ENCODE assay signal across 1 fruit fly cellular context in the genomic region with DNA sequence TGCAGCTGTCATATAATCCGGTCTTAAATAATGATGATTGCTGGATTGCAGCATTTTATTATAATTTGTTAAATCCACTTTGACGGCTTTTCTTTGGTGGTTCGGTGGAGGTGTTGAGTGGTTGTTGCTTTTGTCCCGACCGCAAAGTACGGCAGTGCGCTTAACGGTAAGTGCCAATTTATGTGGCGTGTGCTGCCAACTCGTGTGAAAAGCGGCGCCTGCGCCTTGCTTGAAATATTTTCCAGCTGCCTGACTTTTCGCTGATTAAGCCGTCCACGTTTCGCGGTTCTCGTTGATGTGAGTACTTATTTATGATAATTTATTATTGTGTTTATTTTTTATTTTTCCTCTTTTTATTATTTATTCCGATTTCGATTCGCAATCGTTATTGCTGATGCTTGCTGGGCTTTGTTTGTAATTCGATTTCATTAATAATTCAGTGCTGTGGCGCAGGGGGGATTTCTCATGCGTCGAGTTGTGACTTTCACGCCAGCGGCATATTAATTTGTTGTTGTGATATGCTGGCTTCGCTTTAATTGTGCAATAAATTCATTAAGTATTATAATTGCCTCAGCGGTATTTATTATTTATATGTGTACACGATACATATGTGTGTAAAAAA.
A peak's percentile ranks its signal among the peaks of the same experiment; 100 is the strongest.
TF ChIP-seq lines count a peak whose summit lies in the region.

No protein-coding gene starts in this region.

TF ChIP-seq in whole organism, embryonic, 481 proteins besides CTCF, POLR2A, EP300 and RAD21 (continued from another document):
- TF ChIP-seq CG11504 (tag; optimal IDR thresholded peaks at IDR 0.05; lab: Kevin White, UChicago) = no peak
- no peak for TF ChIP-seq schlank (tag; optimal IDR thresholded peaks at IDR 0.05; lab: Kevin White, UChicago)
- no peak for TF ChIP-seq CG32772 (GFP tag; IDR thresholded peaks at IDR 0.05; lab: Robert Waterston, UW)
- TF ChIP-seq Vsx1 (GFP tag; optimal IDR thresholded peaks at IDR 0.05; lab: Kevin White, UChicago) = peak; percentile 2
- no peak for TF ChIP-seq Camta (GFP tag; optimal IDR thresholded peaks at IDR 0.05; lab: Kevin White, UChicago)
- TF ChIP-seq CG9437 (GFP tag; optimal IDR thresholded peaks at IDR 0.05; lab: Kevin White, UChicago) = no peak
- TF ChIP-seq Med (GFP tag; lab: Kevin White, UChicago) = peak; percentile 55
- no peak for TF ChIP-seq zfh1 (GFP tag; IDR thresholded peaks at IDR 0.05; lab: Robert Waterston, UW)
- peak; percentile 9 for TF ChIP-seq lab (GFP tag; optimal IDR thresholded peaks at IDR 0.05; lab: Kevin White, UChicago)
